Fruit fly (Drosophila melanogaster) Kc167 (cell line): ENCODE measurements around the gene RfC3.

Experiments used
- Myc ChIP-seq: fragments of >200 bp; optimal IDR thresholded peaks from 2 replicates; lab custom pipeline; 2017; ENCODE audit warnings: missing external identifiers
- Sin3A ChIP-seq: fragments of >200 bp; optimal IDR thresholded peaks from 2 replicates; lab custom pipeline; 2018; ENCODE audit warnings: missing external identifiers
- h ChIP-seq: fragments of >200 bp; optimal IDR thresholded peaks from 3 replicates; lab custom pipeline; 2018; ENCODE audit warnings: missing external identifiers
- insv ChIP-seq: fragments of >200 bp; optimal IDR thresholded peaks from 3 replicates; lab custom pipeline; 2018; ENCODE audit warnings: missing external identifiers
- psq ChIP-seq: fragments of >200 bp; optimal IDR thresholded peaks from 2 replicates; lab custom pipeline; 2017; ENCODE audit warnings: missing external identifiers
- ttk ChIP-seq: sonication (Bioruptor generic); optimal IDR thresholded peaks from 2 replicates; lab custom pipeline; 2017; ENCODE audit warnings: missing external identifiers

Gene RfC3

dm6 chr2L:10425599-10425998 is 6.6 kb downstream of the RfC3 start:
- TF ChIP-seq insv (lab: Kevin White, UChicago) (no peak), Myc (no peak), Sin3A (lab: Kevin White, UChicago) (no peak), h (lab: Kevin White, UChicago) (no peak), psq (lab: Kevin White, UChicago) (no peak), ttk (no peak)

dm6 chr2L:10426534-10427048 is 7.6 kb downstream of the RfC3 start, which contains the start of the genes SmB and KdelR:
Gene SmB (minus strand): TSS chr2L:10426627.
Gene KdelR (plus strand): TSS chr2L:10426887.
- TF ChIP-seq psq (lab: Kevin White, UChicago), result no peak
- TF ChIP-seq Sin3A (lab: Kevin White, UChicago), result no peak
- TF ChIP-seq Myc, result no peak
- no peak for TF ChIP-seq ttk
- TF ChIP-seq h (lab: Kevin White, UChicago), result no peak

- TF ChIP-seq Myc, result no peak
- TF ChIP-seq h (lab: Kevin White, UChicago), result no peak
- no peak for TF ChIP-seq insv (lab: Kevin White, UChicago)
- no peak for TF ChIP-seq ttk
- TF ChIP-seq Sin3A (lab: Kevin White, UChicago), result no peak
- no peak for TF ChIP-seq psq (lab: Kevin White, UChicago)
Observed at dm6 chr2L:10428528-10428927, 9.5 kb downstream of the RfC3 start, which contains the start of gene CG5188. Gene CG5188 (plus strand): TSS chr2L:10428829.

- no peak for TF ChIP-seq psq (lab: Kevin White, UChicago)
- TF ChIP-seq ttk, result no peak
- no peak for TF ChIP-seq Myc
- TF ChIP-seq insv (lab: Kevin White, UChicago), result no peak
- no peak for TF ChIP-seq Sin3A (lab: Kevin White, UChicago)
- TF ChIP-seq h (lab: Kevin White, UChicago), result no peak
Observed at dm6 chr2L:10430802-10431476, 11.9 kb downstream of the RfC3 start, which contains the start of the genes Bug22 and TfIIB. Gene Bug22 (minus strand): TSS chr2L:10430918. Gene TfIIB (plus strand): TSS chr2L:10431338.

- no peak for TF ChIP-seq ttk
- TF ChIP-seq h (lab: Kevin White, UChicago), result no peak
- TF ChIP-seq Myc, result no peak
- no peak for TF ChIP-seq Sin3A (lab: Kevin White, UChicago)
- no peak for TF ChIP-seq insv (lab: Kevin White, UChicago)
- TF ChIP-seq psq (lab: Kevin White, UChicago), result no peak
Observed at dm6 chr2L:10435606-10436160, 16.7 kb downstream of the RfC3 start, which contains the start of the genes TBC1D16 and holn1. Gene TBC1D16 (minus strand): TSS chr2L:10435656. Gene holn1 (plus strand): TSS chr2L:10435995.

dm6 chr2L:10437317-10437716 is 18.3 kb downstream of the RfC3 start, which contains the start of gene STUB1:
Gene STUB1 (plus strand): TSS chr2L:10437548.
- TF ChIP-seq insv (lab: Kevin White, UChicago) (no peak), Sin3A (lab: Kevin White, UChicago) (no peak), Myc (no peak)

- no peak for TF ChIP-seq Sin3A (lab: Kevin White, UChicago)
- TF ChIP-seq Myc, result no peak
- TF ChIP-seq ttk, result no peak
- no peak for TF ChIP-seq psq (lab: Kevin White, UChicago)
- no peak for TF ChIP-seq h (lab: Kevin White, UChicago)
- no peak for TF ChIP-seq insv (lab: Kevin White, UChicago)
Observed at dm6 chr2L:10439174-10439573, 20.2 kb downstream of the RfC3 start, which contains the start of gene Nse4. Gene Nse4 (plus strand): TSS chr2L:10439440.

dm6 chr2L:10442048-10442790 is 23.2 kb downstream of the RfC3 start, which contains the start of gene loh:
Gene loh (plus strand): TSS chr2L:10442534.
- TF ChIP-seq Sin3A (lab: Kevin White, UChicago), result no peak
- TF ChIP-seq Myc, result no peak
- TF ChIP-seq ttk, result no peak
- no peak for TF ChIP-seq insv (lab: Kevin White, UChicago)
- TF ChIP-seq h (lab: Kevin White, UChicago), result no peak
- no peak for TF ChIP-seq psq (lab: Kevin White, UChicago)

- TF ChIP-seq insv (lab: Kevin White, UChicago), result no peak
- TF ChIP-seq ttk, result no peak
- TF ChIP-seq h (lab: Kevin White, UChicago), result no peak
- no peak for TF ChIP-seq Sin3A (lab: Kevin White, UChicago)
- no peak for TF ChIP-seq psq (lab: Kevin White, UChicago)
- no peak for TF ChIP-seq Myc
Observed at dm6 chr2L:10452296-10452695, 33.3 kb downstream of the RfC3 start, which contains the start of gene ppk10. Gene ppk10 (minus strand): TSS chr2L:10452396.

- TF ChIP-seq h (lab: Kevin White, UChicago), result no peak
- TF ChIP-seq Sin3A (lab: Kevin White, UChicago), result no peak
- TF ChIP-seq psq (lab: Kevin White, UChicago), result no peak
- TF ChIP-seq Myc, result no peak
- no peak for TF ChIP-seq insv (lab: Kevin White, UChicago)
- TF ChIP-seq ttk, result no peak
Observed at dm6 chr2L:10455944-10456520, 37.0 kb downstream of the RfC3 start.
